Worm (Caenorhabditis elegans) whole organism, L4 larva: ENCODE measurements around the gene gei-13.

ENCODE experiments used
- R02D3.7 ChIP-seq: fragments of 150-350 bp; sonication (generic microtip); optimal IDR thresholded peaks from 3 replicates; lab custom pipeline; 2014; ENCODE audit warnings: missing biosample characterization, missing genetic modification characterization
- T26A8.4 ChIP-seq: fragments of 200-800 bp; sonication (Bioruptor generic); IDR thresholded peaks from 2 replicates; pipeline ENCODE4 v1.3.6; 2022; ENCODE audit warnings: missing genetic modification characterization, missing compliant biosample characterization
- arid-1 ChIP-seq: fragments of 200-800 bp; sonication (Bioruptor generic); conservative IDR thresholded peaks from 2 replicates; pipeline ENCODE4 v1.3.6; 2022; ENCODE audit warnings: missing genetic modification reagents, missing genetic modification characterization, missing compliant biosample characterization
- daf-12 ChIP-seq: fragments of 150-350 bp; optimal IDR thresholded peaks from 2 replicates; lab custom pipeline; 2014; ENCODE audit warnings: missing biosample characterization, missing genetic modification reagents, missing genetic modification characterization
- dmd-8 ChIP-seq: fragments of 200-800 bp; sonication (Bioruptor generic); IDR thresholded peaks from 2 replicates; pipeline ENCODE4 v1.3.6; 2022; ENCODE audit warnings: missing genetic modification characterization, missing compliant biosample characterization
- lin-13 ChIP-seq: fragments of 150-350 bp; optimal IDR thresholded peaks from 2 replicates; lab custom pipeline; 2014; ENCODE audit warnings: missing biosample characterization, missing genetic modification reagents, missing genetic modification characterization
- lin-29 ChIP-seq: fragments of 200-800 bp; sonication (Bioruptor generic); IDR thresholded peaks from 2 replicates; pipeline ENCODE4 v1.3.6; 2022; ENCODE audit warnings: missing genetic modification reagents, missing genetic modification characterization, missing compliant biosample characterization
- nhr-28 ChIP-seq: fragments of 150-350 bp; optimal IDR thresholded peaks from 2 replicates; lab custom pipeline; 2014; ENCODE audit warnings: missing biosample characterization, missing genetic modification characterization
- nhr-48 ChIP-seq: sonication (generic microtip); optimal IDR thresholded peaks from 2 replicates; lab custom pipeline; 2016; ENCODE audit warnings: mild to moderate bottlenecking, missing genetic modification characterization, missing compliant biosample characterization
- php-3 ChIP-seq: fragments of 200-800 bp; sonication (Bioruptor generic); IDR thresholded peaks from 2 replicates; pipeline ENCODE4 v1.3.6; 2022; ENCODE audit warnings: missing genetic modification reagents, missing genetic modification characterization, missing compliant biosample characterization
- pqm-1 ChIP-seq: sonication (generic microtip); optimal IDR thresholded peaks from 2 replicates; lab custom pipeline; 2017; ENCODE audit warnings: missing biosample characterization, missing genetic modification characterization
- zag-1 ChIP-seq: fragments of 150-350 bp; optimal IDR thresholded peaks from 2 replicates; lab custom pipeline; 2014; ENCODE audit warnings: missing biosample characterization, missing genetic modification characterization
- ztf-11 ChIP-seq: fragments of 150-350 bp; optimal IDR thresholded peaks from 2 replicates; lab custom pipeline; 2014; ENCODE audit warnings: missing biosample characterization, missing genetic modification characterization

DNA sequence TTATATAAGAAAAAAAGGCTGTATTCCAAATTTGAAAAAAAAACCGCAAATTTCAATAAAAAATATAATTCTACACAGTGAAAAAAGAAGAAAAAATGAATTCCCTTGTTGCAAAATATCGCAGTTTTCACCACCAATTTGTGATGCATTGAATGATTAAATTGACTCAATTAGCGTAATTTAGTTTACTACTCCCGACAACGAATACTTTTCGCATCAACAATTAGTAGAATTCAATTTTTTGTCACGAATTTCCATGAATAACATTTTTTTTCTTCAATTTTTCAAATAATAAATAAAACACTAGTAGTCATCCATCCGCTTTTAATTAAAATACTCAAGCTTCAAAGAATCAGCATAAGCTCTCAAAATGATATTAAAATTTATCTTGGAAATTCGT, 51.6 kb downstream of the gei-13 start:
- TF ChIP-seq nhr-28 (tag; lab: Kevin White, UChicago) (no peak), php-3 (GFP tag; lab: Robert Waterston, UW) (no peak), pqm-1 (no peak), arid-1 (GFP tag; lab: Robert Waterston, UW) (no peak), dmd-8 (no peak), lin-13 (GFP tag; lab: Kevin White, UChicago) (no peak), T26A8.4 (GFP tag; lab: Robert Waterston, UW) (no peak), zag-1 (tag; lab: Kevin White, UChicago) (no peak), nhr-48 (tag; lab: Kevin White, UChicago) (no peak), lin-29 (GFP tag; lab: Robert Waterston, UW) (no peak), ztf-11 (tag; lab: Kevin White, UChicago) (no peak), daf-12 (no peak), R02D3.7 (tag; lab: Kevin White, UChicago) (no peak)
